Fruit fly (Drosophila melanogaster) Kc167 (cell line): Measurements from ENCODE around the gene Tm2.

ENCODE experiments used
- Myc ChIP-seq: fragments of >200 bp; optimal IDR thresholded peaks from 2 replicates; lab custom pipeline; 2017; ENCODE audit warnings: missing external identifiers
- Sin3A ChIP-seq: fragments of >200 bp; optimal IDR thresholded peaks from 2 replicates; lab custom pipeline; 2018; ENCODE audit warnings: missing external identifiers
- h ChIP-seq: fragments of >200 bp; optimal IDR thresholded peaks from 3 replicates; lab custom pipeline; 2018; ENCODE audit warnings: missing external identifiers
- insv ChIP-seq: fragments of >200 bp; optimal IDR thresholded peaks from 3 replicates; lab custom pipeline; 2018; ENCODE audit warnings: missing external identifiers
- psq ChIP-seq: fragments of >200 bp; optimal IDR thresholded peaks from 2 replicates; lab custom pipeline; 2017; ENCODE audit warnings: missing external identifiers
- ttk ChIP-seq: sonication (Bioruptor generic); optimal IDR thresholded peaks from 2 replicates; lab custom pipeline; 2017; ENCODE audit warnings: missing external identifiers

Tm2 gene

dm6 chr3R:15350993-15351426 is 41.0 kb downstream of the Tm2 start, which contains the start of the genes Trs33 and Tmtc4:
Trs33 (minus strand) TSS chr3R:15350995.
Tmtc4 (plus strand) TSS chr3R:15351225.
- TF ChIP-seq h (lab: Kevin White, UChicago) (no peak), ttk (no peak), Sin3A (lab: Kevin White, UChicago) (no peak), Myc (no peak), psq (lab: Kevin White, UChicago) (no peak), insv (lab: Kevin White, UChicago) (no peak)

dm6 chr3R:15354019-15354418 is 44.0 kb downstream of the Tm2 start:
- TF ChIP-seq Sin3A (lab: Kevin White, UChicago): no peak
- no peak for TF ChIP-seq Myc
- TF ChIP-seq h (lab: Kevin White, UChicago): no peak

dm6 chr3R:15356152-15356551 is 46.2 kb downstream of the Tm2 start:
- TF ChIP-seq psq (lab: Kevin White, UChicago) (no peak), Sin3A (lab: Kevin White, UChicago) (no peak), Myc (no peak), ttk (no peak), insv (lab: Kevin White, UChicago) (no peak), h (lab: Kevin White, UChicago) (no peak)

dm6 chr3R:15356645-15357431 is 46.8 kb downstream of the Tm2 start, which contains the start of the genes Atg4b and Hibch:
Atg4b (minus strand) TSS chr3R:15356924.
Hibch (plus strand) TSS chr3R:15357229.
- TF ChIP-seq psq (lab: Kevin White, UChicago) (no peak), ttk (no peak), h (lab: Kevin White, UChicago) (no peak), insv (lab: Kevin White, UChicago) (no peak), Myc (no peak), Sin3A (lab: Kevin White, UChicago) (no peak)

dm6 chr3R:15361490-15361889 is 51.5 kb downstream of the Tm2 start, which contains the start of the genes Cog2 and Trax:
Cog2 (minus strand) TSS chr3R:15361657.
Trax (plus strand) TSS chr3R:15361692.
- TF ChIP-seq Sin3A (lab: Kevin White, UChicago) (no peak), psq (lab: Kevin White, UChicago) (no peak), h (lab: Kevin White, UChicago) (no peak), ttk (no peak), insv (lab: Kevin White, UChicago) (no peak), Myc (no peak)

- TF ChIP-seq Myc (no peak), h (lab: Kevin White, UChicago) (no peak), psq (lab: Kevin White, UChicago) (no peak), ttk (no peak), insv (lab: Kevin White, UChicago) (no peak), Sin3A (lab: Kevin White, UChicago) (no peak)
Measured at dm6 chr3R:15363608-15364007, 53.6 kb downstream of the Tm2 start, which contains the start of gene CG6171. CG6171 (minus strand) TSS chr3R:15363857.
